Fruit fly (Drosophila melanogaster) whole organism, wandering third instar larva: Measurements from ENCODE around the gene CG1998.

Source experiments
- CG32264 ChIP-seq: fragments of 200-800 bp; sonication (Bioruptor generic); optimal IDR thresholded peaks from 2 replicates; lab custom pipeline; 2016; ENCODE audit warnings: missing biosample characterization, missing genetic modification characterization
- CG9705 ChIP-seq: fragments of 200-800 bp; sonication (Bioruptor generic); optimal IDR thresholded peaks from 2 replicates; lab custom pipeline; 2018; ENCODE audit warnings: missing biosample characterization, mild to moderate bottlenecking, missing genetic modification characterization
- CrebA ChIP-seq: fragments of 200-800 bp; sonication (Bioruptor generic); optimal IDR thresholded peaks from 2 replicates; lab custom pipeline; 2016; ENCODE audit warnings: missing biosample characterization, mild to moderate bottlenecking, missing genetic modification characterization, borderline replicate concordance
- Dif ChIP-seq: fragments of 200-275, 200-300 bp; sonication (Bioruptor generic); optimal IDR thresholded peaks from 2 replicates; lab custom pipeline; 2018; ENCODE audit warnings: missing biosample characterization, missing genetic modification characterization; ENCODE audit not compliant: partially characterized antibody
- GATAd ChIP-seq: sonication (Bioruptor generic); optimal IDR thresholded peaks from 2 replicates; lab custom pipeline; 2016; ENCODE audit warnings: missing biosample characterization, missing genetic modification characterization
- HLH106 ChIP-seq: fragments of 200-800 bp; optimal IDR thresholded peaks from 3 replicates; lab custom pipeline; 2019; ENCODE audit warnings: missing biosample characterization, mild to moderate bottlenecking, missing genetic modification characterization, moderate library complexity
- Hnf4 ChIP-seq: fragments of 200-800 bp; sonication (Bioruptor generic); optimal IDR thresholded peaks from 2 replicates; lab custom pipeline; 2016; ENCODE audit warnings: missing biosample characterization, mild to moderate bottlenecking, missing genetic modification characterization
- Hr78 ChIP-seq: fragments of >200 bp; optimal IDR thresholded peaks from 2 replicates; lab custom pipeline; 2017; ENCODE audit warnings: missing biosample characterization, missing genetic modification characterization
- Hr83 ChIP-seq: fragments of 200-300 bp; sonication (Bioruptor generic); optimal IDR thresholded peaks from 2 replicates; lab custom pipeline; 2016; ENCODE audit warnings: missing biosample characterization, mild to moderate bottlenecking, missing genetic modification characterization, moderate library complexity; ENCODE audit not compliant: poor library complexity, severe bottlenecking
- Jra ChIP-seq: sonication (Bioruptor generic); optimal IDR thresholded peaks from 2 replicates; lab custom pipeline; 2016; ENCODE audit warnings: missing biosample characterization, missing genetic modification characterization
- Mio ChIP-seq: sonication (Bioruptor generic); optimal IDR thresholded peaks from 2 replicates; lab custom pipeline; 2016; ENCODE audit warnings: missing biosample characterization, missing genetic modification characterization
- Myc ChIP-seq: fragments of >200 bp; optimal IDR thresholded peaks from 2 replicates; lab custom pipeline; 2017
- N ChIP-seq: fragments of >200 bp; optimal IDR thresholded peaks from 2 replicates; lab custom pipeline; 2018; ENCODE audit warnings: missing biosample characterization, missing external identifiers, missing genetic modification characterization
- OdsH ChIP-seq: fragments of 200-800 bp; sonication (Bioruptor generic); optimal IDR thresholded peaks from 2 replicates; lab custom pipeline; 2016; ENCODE audit warnings: missing biosample characterization, mild to moderate bottlenecking, missing genetic modification characterization
- Rel ChIP-seq, 2 experiments: fragments of 200-800 bp; sonication (Bioruptor generic) in 1 of 2; optimal IDR thresholded peaks; 2 replicates in 1 of 2; 3 replicates in 1 of 2; lab custom pipeline; 2016 to 2019; ENCODE audit warnings: mild to moderate bottlenecking in 2 of 2, missing biosample characterization in 2 of 2, missing genetic modification characterization in 2 of 2, moderate library complexity in 1 of 2
- Sp1 ChIP-seq: fragments of 200-800 bp; sonication (Bioruptor generic); optimal IDR thresholded peaks from 3 replicates; lab custom pipeline; 2019; ENCODE audit warnings: missing biosample characterization, mild to moderate bottlenecking, missing genetic modification characterization, moderate library complexity
- Vsx2 ChIP-seq: fragments of 200-300, 225-300 bp; sonication (Bioruptor generic); optimal IDR thresholded peaks from 2 replicates; lab custom pipeline; 2018; ENCODE audit warnings: missing biosample characterization, missing genetic modification characterization; ENCODE audit not compliant: partially characterized antibody
- br ChIP-seq: fragments of 200-800 bp; sonication (Bioruptor generic); optimal IDR thresholded peaks from 2 replicates; lab custom pipeline; 2016; ENCODE audit warnings: missing biosample characterization, missing genetic modification characterization
- brk ChIP-seq: fragments of 200-800 bp; sonication (Bioruptor generic); optimal IDR thresholded peaks from 2 replicates; lab custom pipeline; 2016; ENCODE audit warnings: missing biosample characterization, mild to moderate bottlenecking, missing genetic modification characterization
- dl ChIP-seq, 2 experiments: fragments of 175-275, 200-275 bp in 1 of 2; fragments of 200-275 bp in 1 of 2; sonication (Bioruptor generic); optimal IDR thresholded peaks; lab custom pipeline; 2018; ENCODE audit warnings: mild to moderate bottlenecking in 2 of 2, missing biosample characterization in 2 of 2, missing genetic modification characterization in 2 of 2, moderate library complexity in 2 of 2; ENCODE audit not compliant: partially characterized antibody in 2 of 2, insufficient read depth in 1 of 2
- dmrt93B ChIP-seq: fragments of 200-800 bp; sonication (Bioruptor generic); optimal IDR thresholded peaks from 2 replicates; lab custom pipeline; 2018; ENCODE audit warnings: missing biosample characterization, mild to moderate bottlenecking, missing genetic modification characterization
- dsf ChIP-seq: sonication (Bioruptor generic); optimal IDR thresholded peaks from 2 replicates; lab custom pipeline; 2016; ENCODE audit warnings: missing biosample characterization, missing genetic modification characterization, borderline replicate concordance
- ey ChIP-seq: fragments of 200-800 bp; sonication (Bioruptor generic); optimal IDR thresholded peaks from 2 replicates; lab custom pipeline; 2016; ENCODE audit warnings: missing biosample characterization, missing genetic modification characterization
- foxo ChIP-seq, 2 experiments: fragments of 200-800 bp; sonication (Bioruptor generic); optimal IDR thresholded peaks; 2 replicates in 1 of 2; 3 replicates in 1 of 2; lab custom pipeline; 2016 to 2017; ENCODE audit warnings: missing biosample characterization in 2 of 2, missing genetic modification characterization in 2 of 2
- fru ChIP-seq: fragments of 200-800 bp; sonication (Bioruptor generic); optimal IDR thresholded peaks from 3 replicates; lab custom pipeline; 2016; ENCODE audit warnings: missing biosample characterization, mild to moderate bottlenecking, missing genetic modification characterization
- h ChIP-seq: fragments of 200-800 bp; sonication (Bioruptor generic); optimal IDR thresholded peaks from 3 replicates; lab custom pipeline; 2016; ENCODE audit warnings: missing biosample characterization, mild to moderate bottlenecking, missing genetic modification characterization
- jim ChIP-seq: fragments of 175-275, 200-325 bp; sonication (Bioruptor generic); optimal IDR thresholded peaks from 2 replicates; lab custom pipeline; 2016; ENCODE audit warnings: missing biosample characterization, mild to moderate bottlenecking, missing genetic modification characterization
- lola ChIP-seq: fragments of >200 bp; optimal IDR thresholded peaks from 2 replicates; lab custom pipeline; 2017; ENCODE audit warnings: missing biosample characterization, missing genetic modification characterization
- pan ChIP-seq: fragments of >200 bp; optimal IDR thresholded peaks from 2 replicates; lab custom pipeline; 2017
- psq ChIP-seq: fragments of 200-800 bp; sonication (Bioruptor generic); optimal IDR thresholded peaks from 3 replicates; lab custom pipeline; 2017; ENCODE audit warnings: missing biosample characterization, mild to moderate bottlenecking, missing genetic modification characterization, moderate library complexity
- rgr ChIP-seq: fragments of 200-800 bp; sonication (Bioruptor generic); optimal IDR thresholded peaks from 3 replicates; lab custom pipeline; 2016; ENCODE audit warnings: missing biosample characterization, mild to moderate bottlenecking, missing genetic modification characterization
- sage ChIP-seq: fragments of 200-800 bp; sonication (Bioruptor generic); optimal IDR thresholded peaks from 2 replicates; lab custom pipeline; 2016; ENCODE audit warnings: missing biosample characterization, mild to moderate bottlenecking, missing genetic modification characterization
- sv ChIP-seq: fragments of 200-800 bp; sonication (Bioruptor generic); optimal IDR thresholded peaks from 3 replicates; lab custom pipeline; 2016; ENCODE audit warnings: missing biosample characterization, missing genetic modification characterization
- woc ChIP-seq: sonication (Bioruptor generic); optimal IDR thresholded peaks from 2 replicates; lab custom pipeline; 2016; ENCODE audit warnings: missing biosample characterization, mild to moderate bottlenecking, missing genetic modification characterization

Gene CG1998

DNA sequence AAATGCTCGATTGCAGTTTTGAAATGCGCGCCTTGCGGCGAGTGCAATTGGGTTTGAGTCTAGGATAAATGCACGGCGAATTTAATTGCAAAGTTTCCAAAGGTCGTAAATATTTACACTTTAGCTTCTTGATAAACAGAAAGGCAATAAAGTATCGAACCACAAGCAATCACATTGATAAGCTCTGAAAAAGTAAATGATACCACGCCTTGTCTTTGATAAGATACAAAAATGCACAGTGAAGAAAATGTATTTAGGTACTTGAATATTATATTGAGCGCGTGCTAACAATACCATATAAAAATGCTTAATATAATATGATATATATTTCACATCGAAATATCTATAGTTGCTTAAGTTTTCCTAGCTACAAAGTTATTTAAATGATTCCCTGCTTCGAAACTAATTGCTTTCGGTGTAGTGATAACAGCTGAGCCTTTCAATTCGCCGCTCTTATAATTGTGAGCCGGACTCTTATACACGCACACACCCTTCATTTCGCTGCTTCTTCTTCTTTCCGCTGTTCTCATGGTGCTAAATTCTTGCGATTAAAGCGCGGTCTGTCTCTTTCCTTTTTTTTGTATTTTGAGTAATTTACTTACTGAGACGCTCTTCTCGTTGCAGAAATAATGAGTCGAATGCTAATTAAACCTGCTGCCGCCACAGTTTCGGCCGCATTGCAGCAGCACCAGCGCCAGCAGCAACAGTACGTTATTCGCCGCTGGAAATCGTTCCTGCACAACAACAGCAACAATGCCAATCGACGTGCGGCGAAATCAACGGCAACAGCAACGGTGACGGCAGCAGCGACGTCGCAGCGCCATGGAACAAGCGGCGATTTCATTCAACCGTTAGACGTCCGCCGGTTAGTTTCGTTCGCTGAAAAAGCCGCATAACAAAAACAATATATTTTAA is 39.4 kb downstream of the CG1998 start:
- peak; percentile 82 for TF ChIP-seq psq (GFP tag; lab: Kevin White, UChicago)
- peak; percentile 76 for TF ChIP-seq Hnf4
- peak; percentile 53 for TF ChIP-seq fru (GFP tag; lab: Kevin White, UChicago)
- peak; percentile 90 for TF ChIP-seq HLH106 (tag; lab: Kevin White, UChicago)
- peak; percentile 79 for TF ChIP-seq br (GFP tag; lab: Kevin White, UChicago)
- peak; percentile 63 for TF ChIP-seq sv (GFP tag; lab: Kevin White, UChicago)
- peak; percentile 87 for TF ChIP-seq OdsH (GFP tag; lab: Kevin White, UChicago)
- TF ChIP-seq sage (GFP tag; lab: Kevin White, UChicago), result peak; percentile 61
- no peak for TF ChIP-seq lola (GFP tag; lab: Kevin White, UChicago)
- TF ChIP-seq dmrt93B (GFP tag; lab: Kevin White, UChicago), result peak; percentile 71
- peak in 1 of 2 experiments; percentile 0 for TF ChIP-seq dl (GFP tag; optimal IDR thresholded peaks at IDR 0.05; lab: Kevin White, UChicago; ENCODE audit: insufficient read depth in 1 of 2, partially characterized antibody in 2 of 2)
- peak; percentile 92 for TF ChIP-seq rgr (GFP tag; lab: Kevin White, UChicago)
- no peak for TF ChIP-seq N (GFP tag; lab: Kevin White, UChicago)
- no peak for TF ChIP-seq Mio (GFP tag; lab: Kevin White, UChicago)
- peak; percentile 91 for TF ChIP-seq brk
- no peak for TF ChIP-seq Dif (GFP tag; lab: Kevin White, UChicago)
- TF ChIP-seq foxo (GFP tag; optimal IDR thresholded peaks at IDR 0.05; lab: Kevin White, UChicago), result peak in 1 of 2 experiments; percentile 70
- peak; percentile 83 for TF ChIP-seq ey (GFP tag; lab: Kevin White, UChicago)
- TF ChIP-seq GATAd, result peak; percentile 37
- peak; percentile 55 for TF ChIP-seq dsf (GFP tag; lab: Kevin White, UChicago)
- TF ChIP-seq CrebA, result no peak
- TF ChIP-seq CG32264 (GFP tag; lab: Kevin White, UChicago), result no peak
- no peak for TF ChIP-seq Rel (GFP tag; optimal IDR thresholded peaks at IDR 0.05; lab: Kevin White, UChicago)
- TF ChIP-seq Rel (tag; optimal IDR thresholded peaks at IDR 0.05; lab: Kevin White, UChicago), result peak; percentile 57
- TF ChIP-seq jim (GFP tag; lab: Kevin White, UChicago), result no peak
- TF ChIP-seq Jra (GFP tag; lab: Kevin White, UChicago), result peak; percentile 44
- no peak for TF ChIP-seq pan
- peak; percentile 1 for TF ChIP-seq Myc (lab: Kevin White, UChicago)
- TF ChIP-seq woc (GFP tag; lab: Kevin White, UChicago), result peak; percentile 75
- TF ChIP-seq CG9705 (GFP tag; lab: Kevin White, UChicago), result peak; percentile 69
- TF ChIP-seq Hr83, result no peak
- peak; percentile 92 for TF ChIP-seq h (GFP tag; lab: Kevin White, UChicago)
- TF ChIP-seq Hr78 (GFP tag; lab: Kevin White, UChicago), result no peak
- TF ChIP-seq Sp1 (GFP tag; lab: Kevin White, UChicago), result peak; percentile 94

DNA sequence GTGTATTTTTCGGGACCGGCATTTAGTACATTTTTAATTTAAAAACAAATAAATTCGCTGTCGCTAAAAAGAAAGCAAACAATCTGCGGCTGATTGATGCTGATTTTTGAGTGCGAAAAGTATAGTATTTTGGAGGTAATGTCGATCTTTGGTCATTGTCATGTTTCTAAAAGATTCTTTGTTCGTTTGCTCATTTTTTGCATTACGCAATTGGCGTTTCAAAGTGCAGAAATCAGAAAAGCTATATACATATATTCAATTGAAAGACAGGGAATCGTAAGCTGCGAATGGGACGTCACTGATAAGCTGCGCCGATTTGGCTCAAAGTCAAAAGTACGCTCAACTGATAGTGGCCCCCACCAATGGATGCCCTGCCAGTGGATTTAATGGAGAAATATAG is 40.4 kb downstream of the CG1998 start:
- TF ChIP-seq HLH106 (tag; lab: Kevin White, UChicago) (no peak), brk (no peak), OdsH (GFP tag; lab: Kevin White, UChicago) (no peak), dmrt93B (GFP tag; lab: Kevin White, UChicago) (no peak), Myc (lab: Kevin White, UChicago) (no peak), Vsx2 (GFP tag; lab: Kevin White, UChicago) (no peak), Hnf4 (no peak)

DNA sequence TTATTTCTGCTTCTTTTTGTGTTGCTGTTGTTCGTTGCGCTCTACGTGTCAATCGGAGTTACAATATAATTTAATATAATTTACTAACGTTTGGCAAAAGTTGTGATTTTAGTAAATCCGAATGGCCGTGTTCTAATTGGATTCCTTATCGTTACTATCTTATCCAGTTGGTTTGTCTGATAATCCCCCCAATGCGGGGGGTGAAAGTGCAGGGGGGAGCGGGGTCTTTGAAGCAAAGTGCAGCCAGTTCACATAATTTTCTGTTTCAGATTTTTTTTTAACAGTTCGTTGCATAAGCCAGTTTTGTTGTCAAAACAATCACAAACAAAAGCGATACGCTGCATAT is 41.2 kb downstream of the CG1998 start:
- TF ChIP-seq CG9705 (GFP tag; lab: Kevin White, UChicago), result no peak
